Worm (Caenorhabditis elegans) whole organism, young adult: ENCODE results near the gene C08H9.15.

Source experiments
- C06A6.2 ChIP-seq: fragments of 200-800 bp; sonication (Bioruptor generic); conservative IDR thresholded peaks from 2 replicates; pipeline ENCODE4 v1.3.6; 2022; ENCODE audit warnings: missing genetic modification characterization, missing compliant biosample characterization
- Y95B8A.8 ChIP-seq: fragments of 200-800 bp; sonication (Bioruptor generic); IDR thresholded peaks from 2 replicates; pipeline ENCODE4 v1.3.6; 2022; ENCODE audit warnings: missing genetic modification reagents, missing genetic modification characterization, missing compliant biosample characterization
- bed-1 ChIP-seq: fragments of 200-800 bp; sonication (Bioruptor generic); IDR thresholded peaks from 2 replicates; pipeline ENCODE4 v1.3.6; 2022; ENCODE audit warnings: missing genetic modification reagents, missing genetic modification characterization, missing compliant biosample characterization
- ceh-58 ChIP-seq: fragments of 200-800 bp; sonication (Bioruptor generic); IDR thresholded peaks from 2 replicates; pipeline ENCODE4 v1.3.6; 2022; ENCODE audit warnings: missing genetic modification characterization, missing compliant biosample characterization
- ceh-91 ChIP-seq: fragments of 200-800 bp; sonication (Bioruptor generic); IDR thresholded peaks from 2 replicates; pipeline ENCODE4 v1.3.6; 2022; ENCODE audit warnings: missing genetic modification reagents, missing genetic modification characterization, missing compliant biosample characterization
- die-1 ChIP-seq: sonication (generic microtip); optimal IDR thresholded peaks from 2 replicates; lab custom pipeline; 2016; ENCODE audit warnings: missing genotype, mild to moderate bottlenecking, missing genetic modification characterization, missing compliant biosample characterization
- lsl-1 ChIP-seq: fragments of 200-800 bp; sonication (Bioruptor generic); optimal IDR thresholded peaks from 2 replicates; lab custom pipeline; 2018; ENCODE audit warnings: mild to moderate bottlenecking, missing genetic modification characterization, moderate library complexity, missing compliant biosample characterization
- lsy-27 ChIP-seq: sonication (generic microtip); optimal IDR thresholded peaks from 2 replicates; lab custom pipeline; 2017; ENCODE audit warnings: missing genetic modification characterization, mild to moderate bottlenecking, missing compliant biosample characterization, antibody characterized with exemption, missing genotype, borderline replicate concordance; ENCODE audit not compliant: insufficient read depth
- nhr-120 ChIP-seq: fragments of 200-800 bp; sonication (Bioruptor generic); IDR thresholded peaks from 2 replicates; pipeline ENCODE4 v1.3.6; 2022; ENCODE audit warnings: missing genetic modification characterization, missing compliant biosample characterization
- repo-1 ChIP-seq: sonication (generic microtip); optimal IDR thresholded peaks from 2 replicates; lab custom pipeline; 2017; ENCODE audit warnings: mild to moderate bottlenecking, missing genetic modification characterization, missing compliant biosample characterization
- zfh-2 ChIP-seq: fragments of 200-800 bp; sonication (Bioruptor generic); conservative IDR thresholded peaks from 2 replicates; pipeline ENCODE4 v1.3.6; 2022; ENCODE audit warnings: missing genetic modification reagents, missing genetic modification characterization, missing compliant biosample characterization

The C08H9.15 gene

DNA sequence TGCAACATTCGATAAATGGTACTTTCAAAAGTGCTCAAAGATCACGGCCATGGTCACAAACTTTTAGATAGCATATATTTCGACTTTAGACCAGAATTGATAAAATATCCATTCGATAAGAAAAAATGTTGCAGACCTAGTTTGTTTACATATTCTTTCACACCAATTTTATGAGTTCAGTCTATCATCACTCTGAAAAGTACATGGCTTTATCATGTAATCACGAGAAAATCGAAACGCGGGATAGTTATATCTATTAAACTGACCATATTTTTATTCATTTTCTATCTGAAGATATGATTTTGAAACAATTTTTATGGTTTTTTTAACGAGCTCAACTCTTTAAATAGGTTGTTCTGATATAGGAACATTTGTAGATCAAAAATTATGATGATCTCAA is 50.5 kb downstream of the C08H9.15 start, which contains the start of gene pho-11:
Gene pho-11 (plus strand): TSS at position 374 of the 400 bp plus-strand sequence.
- TF ChIP-seq lsy-27 (tag; lab: Kevin White, UChicago) (no peak), die-1 (tag; lab: Kevin White, UChicago) (no peak), repo-1 (no peak), ceh-91 (GFP tag; lab: Robert Waterston, UW) (no peak), nhr-120 (GFP tag; lab: Robert Waterston, UW) (no peak), Y95B8A.8 (GFP tag; lab: Robert Waterston, UW) (no peak), bed-1 (GFP tag; lab: Robert Waterston, UW) (no peak), ceh-58 (GFP tag; lab: Robert Waterston, UW) (no peak), lsl-1 (GFP tag; lab: Kevin White, UChicago) (no peak), zfh-2 (no peak), C06A6.2 (GFP tag; lab: Robert Waterston, UW) (no peak)
